Worm (Caenorhabditis elegans): Measurements from ENCODE around the gene F10B5.2.

DNA sequence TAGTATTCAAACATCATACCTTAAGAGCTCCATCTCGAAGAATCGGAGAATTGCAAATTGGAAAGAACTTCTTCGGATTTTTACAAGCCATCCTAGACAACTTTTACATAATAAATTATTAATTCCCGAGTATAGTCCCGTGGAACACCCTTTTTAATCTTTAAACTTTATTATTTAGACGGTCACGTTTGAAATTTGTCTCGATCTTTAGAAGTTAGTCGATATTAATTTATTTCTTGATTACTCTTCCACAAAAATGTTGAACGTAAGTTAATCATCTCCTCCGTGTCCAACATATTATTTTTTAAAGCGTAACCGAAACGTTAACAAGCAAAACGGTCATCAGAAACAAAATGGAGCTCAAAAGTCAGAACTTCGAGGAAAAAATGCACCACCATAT lies 28.9 kb downstream of the F10B5.2 start, which contains the start of the genes decr-1.3 and T05C12.1:
- no peak for TF ChIP-seq aha-1 (tag; optimal IDR thresholded peaks at IDR 0.05)
- TF ChIP-seq unc-62 (GFP tag; optimal IDR thresholded peaks at IDR 0.05) = no peak
- TF ChIP-seq elt-2 (tag; optimal IDR thresholded peaks at IDR 0.05) = no peak

Measured in whole organism, L1 larva.